Fruit fly (Drosophila melanogaster) whole organism, embryonic: ENCODE results near the gene nst.

Source experiments
- Abd-B ChIP-seq: fragments of 200-800 bp; sonication (Bioruptor generic); optimal IDR thresholded peaks from 2 replicates; lab custom pipeline; 2018; ENCODE audit warnings: missing biosample characterization, mild to moderate bottlenecking, missing genetic modification characterization, moderate library complexity
- Antp ChIP-seq: fragments of 200-800 bp; sonication (Bioruptor generic); optimal IDR thresholded peaks from 3 replicates; lab custom pipeline; 2016; ENCODE audit warnings: missing biosample characterization, missing genetic modification characterization
- Atf-2 ChIP-seq: fragments of 200-800 bp; sonication (Bioruptor generic); optimal IDR thresholded peaks from 2 replicates; lab custom pipeline; 2016; ENCODE audit warnings: missing biosample characterization, missing genetic modification characterization
- C15 ChIP-seq: fragments of 200-800 bp; sonication (Bioruptor generic); IDR thresholded peaks from 3 replicates; pipeline ENCODE4 v1.3.6; 2022; ENCODE audit warnings: missing biosample characterization, missing genetic modification characterization
- CG10959 ChIP-seq: fragments of 200-800 bp; sonication (Bioruptor generic); IDR thresholded peaks from 2 replicates; pipeline ENCODE4 v1.3.6; 2022; ENCODE audit warnings: missing biosample characterization, missing genetic modification characterization
- CG10979 ChIP-seq: fragments of 200-800 bp; sonication (Bioruptor generic); optimal IDR thresholded peaks from 2 replicates; lab custom pipeline; 2018; ENCODE audit warnings: missing biosample characterization, mild to moderate bottlenecking, missing genetic modification characterization, moderate library complexity
- CG11456 ChIP-seq: fragments of 200-800 bp; sonication (Bioruptor generic); IDR thresholded peaks from 3 replicates; pipeline ENCODE4 v1.3.6; 2022; ENCODE audit warnings: missing biosample characterization, missing genetic modification characterization
- CG1233 ChIP-seq: fragments of 200-800 bp; sonication (Bioruptor generic); optimal IDR thresholded peaks from 4 replicates; lab custom pipeline; 2018; ENCODE audit warnings: missing biosample characterization, mild to moderate bottlenecking, missing genetic modification characterization
- CG12391 ChIP-seq: fragments of 200-800 bp; sonication (Bioruptor generic); optimal IDR thresholded peaks from 3 replicates; lab custom pipeline; 2018; ENCODE audit warnings: missing biosample characterization, mild to moderate bottlenecking, missing genetic modification characterization, moderate library complexity
- CG12744 ChIP-seq: fragments of 200-800 bp; sonication (Bioruptor generic); optimal IDR thresholded peaks from 2 replicates; lab custom pipeline; 2016; ENCODE audit warnings: missing biosample characterization, missing genetic modification characterization
- CG13894 ChIP-seq: fragments of 200-800 bp; sonication (Bioruptor generic); optimal IDR thresholded peaks from 3 replicates; lab custom pipeline; 2018; ENCODE audit warnings: missing biosample characterization, mild to moderate bottlenecking, missing genetic modification characterization, moderate library complexity
- CG14710 ChIP-seq: fragments of 200-800 bp; sonication (Bioruptor generic); optimal IDR thresholded peaks from 3 replicates; lab custom pipeline; 2019; ENCODE audit warnings: missing biosample characterization, mild to moderate bottlenecking, missing genetic modification characterization, moderate library complexity
- CG15601 ChIP-seq: fragments of 200-800 bp; sonication (Bioruptor generic); optimal IDR thresholded peaks from 3 replicates; lab custom pipeline; 2019; ENCODE audit warnings: missing biosample characterization, mild to moderate bottlenecking, missing genetic modification characterization, moderate library complexity
- CG17385 ChIP-seq: fragments of 200-800 bp; sonication (Bioruptor generic); optimal IDR thresholded peaks from 3 replicates; lab custom pipeline; 2018; ENCODE audit warnings: missing biosample characterization, mild to moderate bottlenecking, missing genetic modification characterization
- CG17612 ChIP-seq: fragments of 200-800 bp; sonication (Bioruptor generic); IDR thresholded peaks from 2 replicates; pipeline ENCODE4 v1.3.6; 2022; ENCODE audit warnings: missing biosample characterization, missing genetic modification characterization
- CG2116 ChIP-seq: fragments of 200-800 bp; sonication (Bioruptor generic); optimal IDR thresholded peaks from 3 replicates; lab custom pipeline; 2018; ENCODE audit warnings: missing biosample characterization, mild to moderate bottlenecking, missing genetic modification characterization
- CG34422 ChIP-seq: fragments of 200-800 bp; sonication (Bioruptor generic); IDR thresholded peaks from 3 replicates; pipeline ENCODE4 v1.3.6; 2022; ENCODE audit warnings: missing biosample characterization, missing genetic modification characterization
- CG3838 ChIP-seq: fragments of 200-800 bp; sonication (Bioruptor generic); optimal IDR thresholded peaks from 3 replicates; lab custom pipeline; 2016; ENCODE audit warnings: missing biosample characterization, missing genetic modification characterization
- CG43689 ChIP-seq: fragments of 200-800 bp; sonication (Bioruptor generic); IDR thresholded peaks from 2 replicates; pipeline ENCODE4 v1.3.6; 2022; ENCODE audit warnings: missing biosample characterization, missing genetic modification characterization
- CG4404 ChIP-seq: fragments of 200-800 bp; sonication (Bioruptor generic); IDR thresholded peaks from 2 replicates; pipeline ENCODE4 v1.3.6; 2022; ENCODE audit warnings: missing biosample characterization, missing genetic modification characterization
- CG9932 ChIP-seq: fragments of 200-800 bp; sonication (Bioruptor generic); IDR thresholded peaks from 2 replicates; pipeline ENCODE4 v1.3.6; 2022; ENCODE audit warnings: missing biosample characterization, missing genetic modification characterization
- Chrac-16 ChIP-seq: fragments of 200-800 bp; sonication (Bioruptor generic); optimal IDR thresholded peaks from 3 replicates; lab custom pipeline; 2016; ENCODE audit warnings: missing biosample characterization, missing genetic modification characterization
- Dbx ChIP-seq: fragments of 200-800 bp; sonication (Bioruptor generic); IDR thresholded peaks from 3 replicates; pipeline ENCODE4 v1.3.6; 2022; ENCODE audit warnings: missing biosample characterization, missing genetic modification characterization
- Dek ChIP-seq: fragments of 200-800 bp; sonication (Bioruptor generic); optimal IDR thresholded peaks from 3 replicates; lab custom pipeline; 2019; ENCODE audit warnings: missing biosample characterization, mild to moderate bottlenecking, missing genetic modification characterization, moderate library complexity
- Dll ChIP-seq: fragments of 200-800 bp; sonication (Bioruptor generic); IDR thresholded peaks from 4 replicates; pipeline ENCODE4 v1.3.6; 2022; ENCODE audit warnings: missing biosample characterization, missing genetic modification characterization; ENCODE audit not compliant: partially characterized antibody
- Kr ChIP-seq: fragments of 200-800 bp; sonication (Bioruptor generic); optimal IDR thresholded peaks from 2 replicates; lab custom pipeline; 2017; ENCODE audit warnings: missing biosample characterization, mild to moderate bottlenecking, missing genetic modification characterization
- Lim3 ChIP-seq: fragments of 200-800 bp; sonication (Bioruptor generic); IDR thresholded peaks from 2 replicates; pipeline ENCODE4 v1.3.6; 2022; ENCODE audit warnings: missing biosample characterization, missing genetic modification characterization
- Max ChIP-seq: fragments of 200-800 bp; sonication (Bioruptor generic); optimal IDR thresholded peaks from 2 replicates; lab custom pipeline; 2016; ENCODE audit warnings: missing biosample characterization, mild to moderate bottlenecking, missing genetic modification characterization
- Meics ChIP-seq: fragments of 200-800 bp; sonication (Bioruptor generic); optimal IDR thresholded peaks from 2 replicates; lab custom pipeline; 2017; ENCODE audit warnings: missing biosample characterization, mild to moderate bottlenecking, missing genetic modification characterization
- Myb ChIP-seq: fragments of 200-800 bp; sonication (Bioruptor generic); optimal IDR thresholded peaks from 2 replicates; lab custom pipeline; 2016; ENCODE audit warnings: missing biosample characterization, missing genetic modification characterization
- Oli ChIP-seq: fragments of 200-800 bp; sonication (Bioruptor generic); optimal IDR thresholded peaks from 2 replicates; lab custom pipeline; 2018; ENCODE audit warnings: missing biosample characterization, mild to moderate bottlenecking, missing genetic modification characterization, moderate library complexity
- Opbp ChIP-seq: fragments of 200-800 bp; sonication (Bioruptor generic); IDR thresholded peaks from 3 replicates; pipeline ENCODE4 v1.3.6; 2022; ENCODE audit warnings: missing biosample characterization, missing genetic modification characterization; ENCODE audit not compliant: partially characterized antibody
- Ravus ChIP-seq: fragments of 200-800 bp; sonication (Bioruptor generic); IDR thresholded peaks from 2 replicates; pipeline ENCODE4 v1.3.6; 2022; ENCODE audit warnings: missing biosample characterization, missing genetic modification characterization
- Sin3A ChIP-seq: fragments of >200 bp; optimal IDR thresholded peaks from 2 replicates; lab custom pipeline; 2018
- Stat92E ChIP-seq, 3 experiments: fragments of >200 bp in 2 of 3; fragments of 200-800 bp in 1 of 3; sonication (Bioruptor generic) in 1 of 3; optimal IDR thresholded peaks; 2 replicates each; lab custom pipeline; 2017 to 2019; ENCODE audit warnings: missing biosample characterization in 3 of 3, missing genetic modification characterization in 3 of 3, mild to moderate bottlenecking in 1 of 3, moderate library complexity in 1 of 3
- Tbp ChIP-seq: fragments of >200 bp; optimal IDR thresholded peaks from 2 replicates; lab custom pipeline; 2018; ENCODE audit warnings: missing biosample characterization, missing genetic modification characterization
- ase ChIP-seq: fragments of 200-800 bp; sonication (Bioruptor generic); IDR thresholded peaks from 3 replicates; pipeline ENCODE4 v1.3.6; 2022; ENCODE audit warnings: missing biosample characterization, missing genetic modification characterization
- caup ChIP-seq: fragments of 200-800 bp; sonication (Bioruptor generic); optimal IDR thresholded peaks from 3 replicates; lab custom pipeline; 2017; ENCODE audit warnings: missing biosample characterization, mild to moderate bottlenecking, missing genetic modification characterization, moderate library complexity; ENCODE audit not compliant: severe bottlenecking
- grn ChIP-seq: fragments of 200-800 bp; sonication (Bioruptor generic); optimal IDR thresholded peaks from 3 replicates; lab custom pipeline; 2017; ENCODE audit warnings: missing biosample characterization, missing genetic modification characterization
- her ChIP-seq: fragments of 200-800 bp; sonication (Bioruptor generic); optimal IDR thresholded peaks from 2 replicates; lab custom pipeline; 2016; ENCODE audit warnings: missing biosample characterization, missing genetic modification characterization
- klu ChIP-seq: fragments of 200-800 bp; sonication (Bioruptor generic); IDR thresholded peaks from 2 replicates; pipeline ENCODE4 v1.3.6; 2022; ENCODE audit warnings: missing biosample characterization, missing genetic modification characterization
- nau ChIP-seq: fragments of 200-800 bp; sonication (Bioruptor generic); optimal IDR thresholded peaks from 3 replicates; lab custom pipeline; 2017; ENCODE audit warnings: missing biosample characterization, mild to moderate bottlenecking, missing genetic modification characterization, missing genetic modification reagents
- nerfin-1 ChIP-seq: fragments of 200-800 bp; sonication (Bioruptor generic); optimal IDR thresholded peaks from 3 replicates; lab custom pipeline; 2019; ENCODE audit warnings: missing biosample characterization, mild to moderate bottlenecking, missing genetic modification characterization, moderate library complexity
- pan ChIP-seq, 4 experiments: fragments of >200 bp in 3 of 4; fragments of 200-800 bp in 1 of 4; sonication (Bioruptor generic) in 1 of 4; optimal IDR thresholded peaks in 3 of 4; IDR thresholded peaks in 1 of 4; 2 replicates each; pipeline versions ENCODE4 v1.3.6 to Lab custom; 2017 to 2022; ENCODE audit warnings: missing biosample characterization in 2 of 4, missing genetic modification characterization in 2 of 4, mixed read lengths in 1 of 4
- pfk ChIP-seq: fragments of 200-800 bp; sonication (Bioruptor generic); optimal IDR thresholded peaks from 2 replicates; lab custom pipeline; 2018; ENCODE audit warnings: missing biosample characterization, mild to moderate bottlenecking, missing genetic modification characterization, moderate library complexity
- pum ChIP-seq: fragments of 200-800 bp; sonication (Bioruptor generic); optimal IDR thresholded peaks from 2 replicates; lab custom pipeline; 2016; ENCODE audit warnings: missing biosample characterization, missing genetic modification characterization
- schlank ChIP-seq: fragments of 200-800 bp; sonication (Bioruptor generic); optimal IDR thresholded peaks from 2 replicates; lab custom pipeline; 2018; ENCODE audit warnings: missing biosample characterization, mild to moderate bottlenecking, missing genetic modification characterization
- tio ChIP-seq: fragments of 200-800 bp; sonication (Bioruptor generic); optimal IDR thresholded peaks from 2 replicates; lab custom pipeline; 2017; ENCODE audit warnings: missing biosample characterization, missing genetic modification characterization, inconsistent platforms
- zfh1 ChIP-seq: fragments of 200-800 bp; sonication (Bioruptor generic); IDR thresholded peaks from 3 replicates; pipeline ENCODE4 v1.3.6; 2022; ENCODE audit warnings: missing biosample characterization, missing genetic modification characterization

The nst gene

dm6 chr3L:12503865-12504650 is 25.9 kb downstream of the nst start, which contains the start of the genes CG10646 and vih (continued):
- TF ChIP-seq CG17612 (GFP tag; lab: Robert Waterston, UW) (no peak), Chrac-16 (GFP tag; lab: Kevin White, UChicago) (peak; percentile 40), CG13894 (tag; lab: Kevin White, UChicago) (peak; percentile 18), CG4404 (GFP tag; lab: Robert Waterston, UW) (no peak), pan (optimal IDR thresholded peaks at IDR 0.05; lab: Kevin White, UChicago) (no peak), pan (GFP tag; optimal IDR thresholded peaks at IDR 0.05 in 1 of 2, IDR thresholded peaks at IDR 0.05 in 1 of 2) (peak in 1 of 2 experiments; percentile 47), CG9932 (GFP tag; lab: Robert Waterston, UW) (0 out of 2 replicates have a peak, but pooled peaks have one; percentile 46), CG12744 (no peak), CG10959 (GFP tag; lab: Robert Waterston, UW) (no peak), Opbp (GFP tag; lab: Robert Waterston, UW) (peak; percentile 37; the same call in 1 of the 3 replicates), CG34422 (GFP tag; lab: Robert Waterston, UW) (peak; percentile 46; the same call in 1 of the 3 replicates), Stat92E (GFP tag; optimal IDR thresholded peaks at IDR 0.05; lab: Kevin White, UChicago) (no peak), nau (GFP tag; lab: Kevin White, UChicago) (no peak), CG12391 (tag; lab: Kevin White, UChicago) (peak; percentile 77), Myb (GFP tag; lab: Kevin White, UChicago) (peak; percentile 90), CG43689 (GFP tag; lab: Robert Waterston, UW) (no peak), CG3838 (GFP tag; lab: Kevin White, UChicago) (no peak), CG1233 (GFP tag; lab: Kevin White, UChicago) (no peak), CG15601 (tag; lab: Kevin White, UChicago) (peak; percentile 21), Lim3 (no peak), Max (GFP tag; lab: Kevin White, UChicago) (peak; percentile 35), Dbx (GFP tag; lab: Robert Waterston, UW) (0 out of 3 replicates have a peak, but pooled peaks have one; percentile 37), Dll (no peak), caup (GFP tag; lab: Kevin White, UChicago) (peak; percentile 47), zfh1 (no peak; the same call in 2 of the 3 replicates), C15 (no peak), CG14710 (peak; percentile 82), CG2116 (GFP tag; lab: Kevin White, UChicago) (peak; percentile 99), schlank (tag; lab: Kevin White, UChicago) (no peak), Oli (tag; lab: Kevin White, UChicago) (peak; percentile 20), grn (GFP tag; lab: Kevin White, UChicago) (no peak), ase (GFP tag; lab: Robert Waterston, UW) (no peak), CG17385 (peak; percentile 29), Kr (GFP tag; lab: Kevin White, UChicago) (no peak), pum (GFP tag; lab: Kevin White, UChicago) (no peak), her (GFP tag; lab: Kevin White, UChicago) (no peak), Atf-2 (GFP tag; lab: Kevin White, UChicago) (no peak), nerfin-1 (tag; lab: Kevin White, UChicago) (peak; percentile 21), Abd-B (GFP tag; lab: Kevin White, UChicago) (no peak), klu (no peak), Dek (tag; lab: Kevin White, UChicago) (peak; percentile 56), Sin3A (no peak), Antp (no peak), CG10979 (peak; percentile 41), tio (GFP tag; lab: Kevin White, UChicago) (no peak), Ravus (no peak), Meics (GFP tag; lab: Kevin White, UChicago) (peak; percentile 70), Tbp (GFP tag; lab: Kevin White, UChicago) (no peak), pfk (GFP tag; lab: Kevin White, UChicago) (no peak), CG11456 (GFP tag; lab: Robert Waterston, UW) (no peak; the same call in 2 of the 3 replicates)
